Worm (Caenorhabditis elegans): Measurements from ENCODE around the gene cht-5.

cht-5 gene

ce11 chrV:10149728-10150127 is 35.3 kb downstream of the cht-5 start, which contains the start of gene srsx-27:
srsx-27 (plus strand) TSS chrV:10150028.
- no peak for TF ChIP-seq efl-1 (optimal IDR thresholded peaks at IDR 0.05)
- no peak for TF ChIP-seq efl-1 (GFP tag; optimal IDR thresholded peaks at IDR 0.05 in 1 of 2)
- TF ChIP-seq ceh-8 (GFP tag; optimal IDR thresholded peaks at IDR 0.05): no peak
- no peak for TF ChIP-seq egl-13 (tag; optimal IDR thresholded peaks at IDR 0.05)
- TF ChIP-seq fkh-4 (tag; optimal IDR thresholded peaks at IDR 0.05; ENCODE audit: borderline replicate concordance): no peak
- TF ChIP-seq egl-27 (tag; optimal IDR thresholded peaks at IDR 0.05): no peak
- no peak for TF ChIP-seq nhr-76 (tag; optimal IDR thresholded peaks at IDR 0.05)
- TF ChIP-seq nhr-12 (tag; optimal IDR thresholded peaks at IDR 0.05): no peak
- no peak for TF ChIP-seq lin-39 (tag; optimal IDR thresholded peaks at IDR 0.05)
- no peak for TF ChIP-seq elt-3 (tag; optimal IDR thresholded peaks at IDR 0.05)
- no peak for TF ChIP-seq lin-14 (GFP tag; optimal IDR thresholded peaks at IDR 0.05)
- no peak for TF ChIP-seq mab-9 (GFP tag; IDR thresholded peaks at IDR 0.05)

DNA sequence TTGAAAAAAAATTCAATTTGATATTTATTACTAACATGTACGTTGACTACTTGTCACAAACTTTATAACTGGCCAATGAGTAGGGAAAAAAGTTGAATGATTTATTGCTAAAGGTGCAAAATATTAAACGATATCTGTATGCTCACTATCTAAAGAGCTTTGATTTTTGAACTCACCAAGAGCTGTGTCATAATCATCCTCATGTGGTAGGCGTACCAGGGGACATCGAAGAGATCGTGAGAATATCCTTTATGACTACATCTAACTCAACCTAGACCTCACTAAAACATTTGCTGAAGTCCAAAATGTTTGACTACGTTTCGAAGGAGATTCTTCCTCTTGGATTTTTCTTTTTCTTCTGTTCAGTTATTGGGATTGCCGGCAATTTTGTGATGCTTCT is 37.8 kb downstream of the cht-5 start, which contains the start of gene srsx-28:
srsx-28 (plus strand) TSS at position 301 of the 400 bp plus-strand sequence.
- TF ChIP-seq sup-37 (GFP tag; optimal IDR thresholded peaks at IDR 0.05): no peak
- no peak for TF ChIP-seq efl-1 (optimal IDR thresholded peaks at IDR 0.05)
- no peak for TF ChIP-seq efl-1 (GFP tag; optimal IDR thresholded peaks at IDR 0.05 in 1 of 2)
- TF ChIP-seq snpc-4 (tag; optimal IDR thresholded peaks at IDR 0.05): no peak
- no peak for TF ChIP-seq nhr-11 (tag; optimal IDR thresholded peaks at IDR 0.05)
- TF ChIP-seq unc-30 (tag; optimal IDR thresholded peaks at IDR 0.05): no peak

DNA sequence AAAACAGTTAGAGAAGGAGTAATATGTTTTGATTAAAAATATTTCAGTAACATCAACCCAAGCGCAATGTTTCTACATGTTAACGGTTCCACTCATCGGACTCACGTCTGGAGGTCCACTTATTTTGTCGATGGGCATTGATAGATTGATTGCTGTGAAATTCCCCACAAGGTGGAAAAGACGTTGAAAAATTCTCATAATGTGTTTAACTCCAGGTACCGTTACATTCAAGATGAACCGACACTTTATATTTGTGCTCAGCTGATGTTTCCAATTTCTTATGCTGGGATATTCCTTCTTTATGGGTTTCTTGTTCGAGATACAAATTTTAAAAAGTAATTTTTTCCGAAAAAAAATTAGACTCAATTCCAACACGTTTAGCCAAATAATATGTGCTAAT is 38.6 kb downstream of the cht-5 start:
- TF ChIP-seq nhr-85 (tag) (no peak), lin-15B (tag; optimal IDR thresholded peaks at IDR 0.05) (no peak), xbp-1 (tag; optimal IDR thresholded peaks at IDR 0.05) (no peak), nhr-28 (tag; optimal IDR thresholded peaks at IDR 0.05) (no peak), nhr-77 (tag; optimal IDR thresholded peaks at IDR 0.05) (no peak), Y116A8C.19 (tag; optimal IDR thresholded peaks at IDR 0.05; ENCODE audit: borderline replicate concordance) (no peak), lin-13 (GFP tag; optimal IDR thresholded peaks at IDR 0.05) (no peak), nhr-76 (tag; optimal IDR thresholded peaks at IDR 0.05) (no peak), efl-1 (optimal IDR thresholded peaks at IDR 0.05) (no peak), efl-1 (GFP tag; optimal IDR thresholded peaks at IDR 0.05 in 1 of 2) (no peak), unc-130 (tag; optimal IDR thresholded peaks at IDR 0.05) (no peak), grh-1 (GFP tag; IDR thresholded peaks at IDR 0.05) (no peak), nhr-71 (tag; optimal IDR thresholded peaks at IDR 0.05) (no peak), fkh-4 (tag; optimal IDR thresholded peaks at IDR 0.05; ENCODE audit: borderline replicate concordance) (no peak), unc-30 (tag; optimal IDR thresholded peaks at IDR 0.05) (no peak)

ce11 chrV:10154698-10155097 is 40.3 kb downstream of the cht-5 start, which contains the start of gene srsx-29:
srsx-29 (plus strand) TSS chrV:10154998.
- TF ChIP-seq fkh-8 (tag; optimal IDR thresholded peaks at IDR 0.05) (no peak), F16B12.6 (tag; optimal IDR thresholded peaks at IDR 0.05) (no peak)

ce11 chrV:10158528-10158927 is 44.1 kb downstream of the cht-5 start, which contains the start of gene srsx-30:
srsx-30 (plus strand) TSS chrV:10158828.
- TF ChIP-seq C16A3.4 (tag; optimal IDR thresholded peaks at IDR 0.05) (no peak), dpl-1 (GFP tag; optimal IDR thresholded peaks at IDR 0.05) (no peak)

DNA sequence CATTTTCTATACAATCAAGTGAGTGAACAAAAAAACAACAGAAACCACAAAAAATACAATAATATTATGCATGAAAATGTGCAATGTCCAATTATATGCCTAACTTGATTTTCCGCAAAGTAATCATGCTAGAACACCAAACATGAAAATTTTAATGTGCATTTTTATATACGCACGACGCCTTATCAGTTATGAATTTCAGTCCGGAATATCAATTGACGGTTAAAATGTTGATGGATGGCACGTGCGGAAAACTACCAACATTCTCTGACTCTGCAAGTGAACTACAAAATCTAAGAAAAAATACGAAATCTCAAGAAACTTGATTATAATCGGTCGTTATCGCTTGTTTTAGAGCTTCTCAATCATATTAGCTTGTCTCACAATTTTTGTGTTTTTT is 45.5 kb downstream of the cht-5 start:
- peak; percentile 65 for TF ChIP-seq elt-2 (tag; optimal IDR thresholded peaks at IDR 0.05)
- TF ChIP-seq hlh-17 (GFP tag; optimal IDR thresholded peaks at IDR 0.05; ENCODE audit: borderline replicate concordance): no peak

All from whole organism, L1 larva.